Fruit fly (Drosophila melanogaster) whole organism, embryonic: Measurements from ENCODE around the gene stops.

ENCODE experiments used
- Aef1 ChIP-seq: fragments of 200-800 bp; sonication (Bioruptor generic); IDR thresholded peaks from 3 replicates; pipeline ENCODE4 v1.3.6; 2022; ENCODE audit warnings: missing biosample characterization, missing genetic modification characterization
- B-H2 ChIP-seq: fragments of 200-800 bp; sonication (Bioruptor generic); optimal IDR thresholded peaks from 2 replicates; lab custom pipeline; 2018; ENCODE audit warnings: missing biosample characterization, mild to moderate bottlenecking, missing genetic modification characterization
- Bdp1 ChIP-seq: fragments of 200-800 bp; sonication (Bioruptor generic); optimal IDR thresholded peaks from 3 replicates; lab custom pipeline; 2016; ENCODE audit warnings: missing biosample characterization, missing genetic modification characterization
- Bteb2 ChIP-seq: fragments of 200-800 bp; sonication (Bioruptor generic); optimal IDR thresholded peaks from 2 replicates; lab custom pipeline; 2016; ENCODE audit warnings: missing biosample characterization, missing genetic modification characterization
- CG11093 ChIP-seq: fragments of 200-800 bp; sonication (Bioruptor generic); IDR thresholded peaks from 3 replicates; pipeline ENCODE4 v1.3.6; 2022; ENCODE audit warnings: missing biosample characterization, missing genetic modification characterization
- CG12659 ChIP-seq: fragments of 200-800 bp; sonication (Bioruptor generic); optimal IDR thresholded peaks from 3 replicates; lab custom pipeline; 2017; ENCODE audit warnings: mild to moderate bottlenecking, missing biosample characterization, missing genetic modification reagents, missing genetic modification characterization
- CG15073 ChIP-seq: fragments of 200-800 bp; sonication (Bioruptor generic); optimal IDR thresholded peaks from 2 replicates; lab custom pipeline; 2016; ENCODE audit warnings: missing biosample characterization, missing genetic modification characterization
- CG1603 ChIP-seq: fragments of 200-800 bp; sonication (Bioruptor generic); optimal IDR thresholded peaks from 2 replicates; lab custom pipeline; 2019; ENCODE audit warnings: missing biosample characterization, mild to moderate bottlenecking, missing genetic modification characterization, moderate library complexity
- CG16815 ChIP-seq: fragments of 200-800 bp; sonication (Bioruptor generic); optimal IDR thresholded peaks from 3 replicates; lab custom pipeline; 2017; ENCODE audit warnings: missing biosample characterization, mild to moderate bottlenecking, missing genetic modification characterization
- CG30431 ChIP-seq: fragments of 200-800 bp; sonication (Bioruptor generic); optimal IDR thresholded peaks from 2 replicates; lab custom pipeline; 2017; ENCODE audit warnings: missing biosample characterization, missing genetic modification characterization
- CG3726 ChIP-seq: fragments of 200-800 bp; sonication (Bioruptor generic); IDR thresholded peaks from 3 replicates; pipeline ENCODE4, ENCODE4 v1.3.6; 2022; ENCODE audit warnings: missing biosample characterization, missing genetic modification characterization
- CG4360 ChIP-seq: fragments of 200-800 bp; sonication (Bioruptor generic); IDR thresholded peaks from 2 replicates; pipeline ENCODE4 v1.3.6; 2022; ENCODE audit warnings: missing biosample characterization, missing genetic modification characterization
- CG4424 ChIP-seq: fragments of 200-800 bp; sonication (Bioruptor generic); optimal IDR thresholded peaks from 3 replicates; lab custom pipeline; 2016; ENCODE audit warnings: missing biosample characterization, missing genetic modification characterization
- CG4730 ChIP-seq: fragments of 200-800 bp; sonication (Bioruptor generic); IDR thresholded peaks from 2 replicates; pipeline ENCODE4 v1.3.6; 2022; ENCODE audit warnings: missing biosample characterization, missing genetic modification characterization
- CG6791 ChIP-seq: fragments of 200-800 bp; sonication (Bioruptor generic); IDR thresholded peaks from 3 replicates; pipeline ENCODE4 v1.3.6; 2022; ENCODE audit warnings: missing biosample characterization, missing genetic modification characterization; ENCODE audit not compliant: partially characterized antibody
- CG6854 ChIP-seq: fragments of 200-800 bp; sonication (Bioruptor generic); optimal IDR thresholded peaks from 3 replicates; lab custom pipeline; 2017; ENCODE audit warnings: missing biosample characterization, mild to moderate bottlenecking, missing genetic modification characterization
- CG7357 ChIP-seq: fragments of 200-800 bp; sonication (Bioruptor generic); IDR thresholded peaks from 3 replicates; pipeline ENCODE4 v1.3.6; 2022; ENCODE audit warnings: missing biosample characterization, missing genetic modification characterization
- CG8359 ChIP-seq: fragments of 200-800 bp; sonication (Bioruptor generic); optimal IDR thresholded peaks from 2 replicates; lab custom pipeline; 2017; ENCODE audit warnings: missing biosample characterization, mild to moderate bottlenecking, missing genetic modification characterization, borderline replicate concordance
- CG9817 ChIP-seq: fragments of 200-800 bp; sonication (Bioruptor generic); optimal IDR thresholded peaks from 2 replicates; lab custom pipeline; 2018; ENCODE audit warnings: missing biosample characterization, mild to moderate bottlenecking, missing genetic modification characterization, moderate library complexity
- Camta ChIP-seq: fragments of 200-800 bp; sonication (Bioruptor generic); optimal IDR thresholded peaks from 2 replicates; lab custom pipeline; 2016; ENCODE audit warnings: missing biosample characterization, missing genetic modification characterization
- Dad ChIP-seq: fragments of 200-800 bp; sonication (Bioruptor generic); optimal IDR thresholded peaks from 3 replicates; lab custom pipeline; 2016; ENCODE audit warnings: missing biosample characterization, missing genetic modification characterization
- Dek ChIP-seq: fragments of 200-800 bp; sonication (Bioruptor generic); optimal IDR thresholded peaks from 3 replicates; lab custom pipeline; 2019; ENCODE audit warnings: missing biosample characterization, mild to moderate bottlenecking, missing genetic modification characterization, moderate library complexity
- HLH54F ChIP-seq: fragments of 200-800 bp; sonication (Bioruptor generic); optimal IDR thresholded peaks from 3 replicates; lab custom pipeline; 2016; ENCODE audit warnings: missing biosample characterization, missing genetic modification characterization
- Hsf ChIP-seq: fragments of 200-800 bp; sonication (Bioruptor generic); optimal IDR thresholded peaks from 3 replicates; lab custom pipeline; 2016; ENCODE audit warnings: missing biosample characterization, missing genetic modification characterization
- MESR4 ChIP-seq: fragments of 200-800 bp; sonication (Bioruptor generic); optimal IDR thresholded peaks from 2 replicates; lab custom pipeline; 2018; ENCODE audit warnings: missing biosample characterization, mild to moderate bottlenecking, missing genetic modification characterization, moderate library complexity
- Max ChIP-seq: fragments of 200-800 bp; sonication (Bioruptor generic); optimal IDR thresholded peaks from 2 replicates; lab custom pipeline; 2016; ENCODE audit warnings: missing biosample characterization, mild to moderate bottlenecking, missing genetic modification characterization
- NK7.1 ChIP-seq: fragments of 200-800 bp; sonication (Bioruptor generic); optimal IDR thresholded peaks from 3 replicates; lab custom pipeline; 2016; ENCODE audit warnings: missing biosample characterization, missing genetic modification characterization
- Nf-YA ChIP-seq: fragments of 200-800 bp; sonication (Bioruptor generic); IDR thresholded peaks from 2 replicates; pipeline ENCODE4 v1.3.6; 2022; ENCODE audit warnings: missing biosample characterization, missing genetic modification characterization
- Sry-β ChIP-seq: fragments of 200-800 bp; sonication (Bioruptor generic); optimal IDR thresholded peaks from 2 replicates; lab custom pipeline; 2018; ENCODE audit warnings: missing biosample characterization, mild to moderate bottlenecking, missing genetic modification characterization, moderate library complexity
- ac ChIP-seq: fragments of 200-800 bp; sonication (Bioruptor generic); optimal IDR thresholded peaks from 3 replicates; lab custom pipeline; 2017; ENCODE audit warnings: missing biosample characterization, mild to moderate bottlenecking, missing genetic modification characterization
- amos ChIP-seq: fragments of 200-800 bp; sonication (Bioruptor generic); IDR thresholded peaks from 2 replicates; pipeline ENCODE4 v1.3.6; 2022; ENCODE audit warnings: missing biosample characterization, missing genetic modification characterization; ENCODE audit not compliant: partially characterized antibody
- bbx ChIP-seq: fragments of 200-800 bp; sonication (Bioruptor generic); IDR thresholded peaks from 2 replicates; pipeline ENCODE4 v1.3.6; 2022; ENCODE audit warnings: missing biosample characterization, missing genetic modification characterization; ENCODE audit not compliant: partially characterized antibody
- cas ChIP-seq: fragments of 200-800 bp; sonication (Bioruptor generic); IDR thresholded peaks from 2 replicates; pipeline ENCODE4 v1.3.6; 2022; ENCODE audit warnings: missing biosample characterization, missing genetic modification characterization
- cato ChIP-seq: fragments of 200-800 bp; sonication (Bioruptor generic); optimal IDR thresholded peaks from 2 replicates; lab custom pipeline; 2016; ENCODE audit warnings: missing biosample characterization, missing genetic modification characterization, borderline replicate concordance
- dan ChIP-seq: fragments of 200-800 bp; sonication (Bioruptor generic); IDR thresholded peaks from 2 replicates; pipeline ENCODE4 v1.3.6; 2022; ENCODE audit warnings: missing biosample characterization, missing genetic modification characterization
- dm ChIP-seq: fragments of 200-800 bp; sonication (Bioruptor generic); optimal IDR thresholded peaks from 3 replicates; lab custom pipeline; 2016; ENCODE audit warnings: missing biosample characterization, missing genetic modification characterization
- emc ChIP-seq: fragments of 200-800 bp; sonication (Bioruptor generic); optimal IDR thresholded peaks from 2 replicates; lab custom pipeline; 2016; ENCODE audit warnings: missing biosample characterization, missing genetic modification characterization
- ewg ChIP-seq: fragments of 200-800 bp; sonication (Bioruptor generic); optimal IDR thresholded peaks from 3 replicates; lab custom pipeline; 2017; ENCODE audit warnings: mild to moderate bottlenecking, missing biosample characterization, missing genetic modification reagents, missing genetic modification characterization
- gcm2 ChIP-seq: fragments of 200-800 bp; sonication (Bioruptor generic); optimal IDR thresholded peaks from 2 replicates; lab custom pipeline; 2016; ENCODE audit warnings: missing biosample characterization, missing genetic modification characterization
- gsb-n ChIP-seq: fragments of 200-800 bp; sonication (Bioruptor generic); optimal IDR thresholded peaks from 3 replicates; lab custom pipeline; 2018; ENCODE audit warnings: missing biosample characterization, mild to moderate bottlenecking, missing genetic modification characterization
- kay ChIP-seq: fragments of 200-800 bp; sonication (Bioruptor generic); optimal IDR thresholded peaks from 2 replicates; lab custom pipeline; 2016; ENCODE audit warnings: missing biosample characterization, missing genetic modification characterization
- klu ChIP-seq: fragments of 200-800 bp; sonication (Bioruptor generic); IDR thresholded peaks from 2 replicates; pipeline ENCODE4 v1.3.6; 2022; ENCODE audit warnings: missing biosample characterization, missing genetic modification characterization
- nmo ChIP-seq: fragments of 200-800 bp; sonication (Bioruptor generic); optimal IDR thresholded peaks from 2 replicates; lab custom pipeline; 2018; ENCODE audit warnings: missing biosample characterization, mild to moderate bottlenecking, missing genetic modification characterization, moderate library complexity
- odd ChIP-seq: fragments of 200-800 bp; sonication (Bioruptor generic); optimal IDR thresholded peaks from 2 replicates; lab custom pipeline; 2017; ENCODE audit warnings: missing biosample characterization, mild to moderate bottlenecking, missing genetic modification characterization
- pzg ChIP-seq: fragments of 200-800 bp; sonication (Bioruptor generic); optimal IDR thresholded peaks from 3 replicates; lab custom pipeline; 2018; ENCODE audit warnings: missing biosample characterization, mild to moderate bottlenecking, missing genetic modification characterization, moderate library complexity
- slp2 ChIP-seq: fragments of 200-800 bp; sonication (Bioruptor generic); optimal IDR thresholded peaks from 2 replicates; lab custom pipeline; 2016; ENCODE audit warnings: missing biosample characterization, missing genetic modification characterization
- sna ChIP-seq: fragments of 200-800 bp; sonication (Bioruptor generic); IDR thresholded peaks from 2 replicates; pipeline ENCODE4 v1.3.6; 2022; ENCODE audit warnings: missing biosample characterization, missing genetic modification characterization; ENCODE audit not compliant: partially characterized antibody
- sr ChIP-seq: fragments of 200-800 bp; sonication (Bioruptor generic); IDR thresholded peaks from 3 replicates; pipeline ENCODE4 v1.3.6; 2022; ENCODE audit warnings: missing biosample characterization, missing genetic modification characterization
- tap ChIP-seq: fragments of 200-800 bp; optimal IDR thresholded peaks from 3 replicates; lab custom pipeline; 2019; ENCODE audit warnings: missing biosample characterization, mild to moderate bottlenecking, missing genetic modification characterization, moderate library complexity
- tio ChIP-seq: fragments of 200-800 bp; sonication (Bioruptor generic); optimal IDR thresholded peaks from 2 replicates; lab custom pipeline; 2017; ENCODE audit warnings: missing biosample characterization, missing genetic modification characterization, inconsistent platforms
- unpg ChIP-seq: fragments of 200-800 bp; sonication (Bioruptor generic); optimal IDR thresholded peaks from 3 replicates; lab custom pipeline; 2018; ENCODE audit warnings: missing biosample characterization, mild to moderate bottlenecking, missing genetic modification characterization, moderate library complexity
- z ChIP-seq: fragments of 200-800 bp; sonication (Bioruptor generic); IDR thresholded peaks from 3 replicates; pipeline ENCODE4 v1.3.6; 2022; ENCODE audit warnings: missing biosample characterization, missing genetic modification characterization

The stops gene

dm6 chr3R:31168968-31169367, at the start of gene stops:
stops (minus strand) TSS chr3R:31169106.
- no peak for TF ChIP-seq Aef1 (GFP tag; lab: Robert Waterston, UW)
- TF ChIP-seq CG4730 (GFP tag; lab: Robert Waterston, UW) = no peak
- no peak for TF ChIP-seq CG30431 (GFP tag; lab: Kevin White, UChicago)
- TF ChIP-seq CG1603 (tag; lab: Kevin White, UChicago) = peak; percentile 36
- peak; percentile 44 for TF ChIP-seq CG6854
- TF ChIP-seq Camta (GFP tag; lab: Kevin White, UChicago) = peak; percentile 53
- no peak for TF ChIP-seq Bteb2 (GFP tag; lab: Kevin White, UChicago)
- no peak for TF ChIP-seq gcm2 (GFP tag; lab: Kevin White, UChicago)
- no peak for TF ChIP-seq CG12659 (GFP tag; lab: Kevin White, UChicago)
- no peak for TF ChIP-seq MESR4
- no peak for TF ChIP-seq Nf-YA
- no peak for TF ChIP-seq slp2 (GFP tag; lab: Kevin White, UChicago)
- TF ChIP-seq Max (GFP tag; lab: Kevin White, UChicago) = no peak
- no peak for TF ChIP-seq emc (GFP tag; lab: Kevin White, UChicago)
- no peak for TF ChIP-seq sna (GFP tag; lab: Robert Waterston, UW)
- no peak for TF ChIP-seq cato (GFP tag; lab: Kevin White, UChicago)
- peak; percentile 19 for TF ChIP-seq odd (GFP tag; lab: Kevin White, UChicago)
- peak; percentile 42 for TF ChIP-seq CG4424 (GFP tag; lab: Kevin White, UChicago)
- peak; percentile 17 for TF ChIP-seq Bdp1 (GFP tag; lab: Kevin White, UChicago)
- TF ChIP-seq ewg (GFP tag; lab: Kevin White, UChicago) = peak; percentile 41
- no peak for TF ChIP-seq HLH54F (GFP tag; lab: Kevin White, UChicago)
- TF ChIP-seq CG6791 (GFP tag; lab: Robert Waterston, UW) = no peak
- no peak for TF ChIP-seq CG15073 (GFP tag; lab: Kevin White, UChicago)
- peak; percentile 27 for TF ChIP-seq gsb-n (tag; lab: Kevin White, UChicago)
- TF ChIP-seq amos (GFP tag; lab: Robert Waterston, UW) = no peak
- no peak for TF ChIP-seq Hsf (GFP tag; lab: Kevin White, UChicago)
- TF ChIP-seq CG11093 (GFP tag; lab: Robert Waterston, UW) = no peak
- no peak for TF ChIP-seq klu (GFP tag; lab: Robert Waterston, UW)
- TF ChIP-seq Dek (tag; lab: Kevin White, UChicago) = no peak
- peak; percentile 48 for TF ChIP-seq tio (GFP tag; lab: Kevin White, UChicago)
- TF ChIP-seq unpg (GFP tag; lab: Kevin White, UChicago) = peak; percentile 34
- TF ChIP-seq CG3726 (GFP tag; lab: Robert Waterston, UW) = no peak
- TF ChIP-seq nmo (GFP tag; lab: Kevin White, UChicago) = no peak
- no peak for TF ChIP-seq kay (GFP tag; lab: Kevin White, UChicago)
- TF ChIP-seq pzg (GFP tag; lab: Kevin White, UChicago) = no peak
- no peak for TF ChIP-seq ac
- TF ChIP-seq CG8359 (GFP tag; lab: Kevin White, UChicago) = peak; percentile 36
- peak; percentile 13; the same call in 1 of the 3 replicates for TF ChIP-seq z
- peak; percentile 48 for TF ChIP-seq Sry-β (GFP tag; lab: Kevin White, UChicago)
- no peak for TF ChIP-seq NK7.1 (GFP tag; lab: Kevin White, UChicago)
- TF ChIP-seq dm (GFP tag; lab: Kevin White, UChicago) = no peak
- TF ChIP-seq CG9817 (tag; lab: Kevin White, UChicago) = no peak
- TF ChIP-seq CG16815 (GFP tag; lab: Kevin White, UChicago) = no peak
- no peak for TF ChIP-seq tap (tag; lab: Kevin White, UChicago)
- no peak for TF ChIP-seq Dad (GFP tag; lab: Kevin White, UChicago)
- no peak for TF ChIP-seq sr
- no peak for TF ChIP-seq CG7357 (GFP tag; lab: Robert Waterston, UW)
- TF ChIP-seq bbx (GFP tag; lab: Robert Waterston, UW) = no peak
- no peak for TF ChIP-seq cas
- no peak for TF ChIP-seq dan (GFP tag; lab: Robert Waterston, UW)
- TF ChIP-seq B-H2 (GFP tag; lab: Kevin White, UChicago) = no peak
- peak; percentile 31; the same call in 1 of the 2 replicates for TF ChIP-seq CG4360
